In genomic region chrIII:2698740-2699139, ce11 we compare ENCODE assay signal across 3 worm cellular contexts.
A peak's percentile ranks its signal among the peaks of the same experiment; 100 is the strongest.
TF ChIP-seq lines count a peak whose summit lies in the region.

Gene slc-30A9 (minus strand): TSS chrIII:2698817.

TF ChIP-seq in whole organism, L1 larva, 84 proteins besides CTCF, POLR2A, EP300 and RAD21 (continued from another document):
- no peak for TF ChIP-seq mab-9 (GFP tag; IDR thresholded peaks at IDR 0.05; lab: Robert Waterston, UW)
- TF ChIP-seq F16B12.6 (tag; optimal IDR thresholded peaks at IDR 0.05; lab: Kevin White, UChicago) = peak; percentile 50
- peak; percentile 42 for TF ChIP-seq nhr-47 (tag; optimal IDR thresholded peaks at IDR 0.05; lab: Kevin White, UChicago)
- TF ChIP-seq mep-1 (tag; optimal IDR thresholded peaks at IDR 0.05; lab: Kevin White, UChicago) = peak; percentile 76
- no peak for TF ChIP-seq nhr-19 (GFP tag; conservative IDR thresholded peaks at IDR 0.05; lab: Robert Waterston, UW)
- no peak for TF ChIP-seq pqm-1 (tag; optimal IDR thresholded peaks at IDR 0.05; lab: Kevin White, UChicago)
- no peak for TF ChIP-seq nhr-12 (tag; optimal IDR thresholded peaks at IDR 0.05; lab: Kevin White, UChicago)
- no peak for TF ChIP-seq elt-2 (tag; optimal IDR thresholded peaks at IDR 0.05; lab: Kevin White, UChicago)
- TF ChIP-seq irx-1 (tag; optimal IDR thresholded peaks at IDR 0.05; lab: Kevin White, UChicago) = no peak
- TF ChIP-seq lin-35 (GFP tag; optimal IDR thresholded peaks at IDR 0.05; lab: Kevin White, UChicago) = peak; percentile 35 to 50
- TF ChIP-seq unc-86 (tag; optimal IDR thresholded peaks at IDR 0.05; lab: Kevin White, UChicago) = peak; percentile 27
- no peak for TF ChIP-seq grh-1 (GFP tag; IDR thresholded peaks at IDR 0.05; lab: Robert Waterston, UW)
- peak; percentile 19 for TF ChIP-seq nhr-20 (tag; optimal IDR thresholded peaks at IDR 0.05; lab: Kevin White, UChicago)
- TF ChIP-seq mdl-1 (tag; optimal IDR thresholded peaks at IDR 0.05; lab: Kevin White, UChicago) = no peak
- TF ChIP-seq ztf-11 (tag; optimal IDR thresholded peaks at IDR 0.05; lab: Kevin White, UChicago) = no peak
- peak; percentile 33 for TF ChIP-seq C16A3.4 (tag; optimal IDR thresholded peaks at IDR 0.05; lab: Kevin White, UChicago)
- TF ChIP-seq lin-13 (GFP tag; optimal IDR thresholded peaks at IDR 0.05; lab: Kevin White, UChicago) = peak; percentile 35
- TF ChIP-seq dpl-1 (GFP tag; optimal IDR thresholded peaks at IDR 0.05; lab: Kevin White, UChicago) = peak; percentile 11 to 61 (median 28)
- TF ChIP-seq tbx-2 (tag; optimal IDR thresholded peaks at IDR 0.05; lab: Kevin White, UChicago) = peak; percentile 15
- TF ChIP-seq elt-3 (tag; optimal IDR thresholded peaks at IDR 0.05; lab: Kevin White, UChicago) = peak in 1 of 6 experiments; percentile 0
- peak; percentile 57 for TF ChIP-seq snu-23 (GFP tag; optimal IDR thresholded peaks at IDR 0.05; lab: Kevin White, UChicago)
- peak; percentile 10; the same call in 1 of the 2 replicates for TF ChIP-seq isw-1 (GFP tag; IDR thresholded peaks at IDR 0.05; lab: Robert Waterston, UW)
- no peak for TF ChIP-seq pag-3 (tag; optimal IDR thresholded peaks at IDR 0.05; lab: Kevin White, UChicago; ENCODE audit: borderline replicate concordance, insufficient read depth)
- no peak for TF ChIP-seq ces-1 (GFP tag; optimal IDR thresholded peaks at IDR 0.05; lab: Kevin White, UChicago)
- TF ChIP-seq unc-30 (tag; optimal IDR thresholded peaks at IDR 0.05; lab: Kevin White, UChicago) = no peak
- peak; percentile 39 for TF ChIP-seq swsn-7 (tag; optimal IDR thresholded peaks at IDR 0.05; lab: Kevin White, UChicago)
- TF ChIP-seq blmp-1 (tag; optimal IDR thresholded peaks at IDR 0.05; lab: Kevin White, UChicago) = peak; percentile 39
- peak; percentile 59 for TF ChIP-seq lin-15B (tag; optimal IDR thresholded peaks at IDR 0.05; lab: Kevin White, UChicago)
- no peak for TF ChIP-seq ama-1 (optimal IDR thresholded peaks at IDR 0.05; lab: Kevin White, UChicago)
- TF ChIP-seq lsy-2 (tag; optimal IDR thresholded peaks at IDR 0.05; lab: Kevin White, UChicago) = peak; percentile 61 to 71

TF ChIP-seq in whole organism, L2 larva, 48 proteins besides CTCF, POLR2A, EP300 and RAD21 (continued from another document):
- TF ChIP-seq zag-1 (tag; optimal IDR thresholded peaks at IDR 0.05; lab: Kevin White, UChicago) = no peak
- no peak for TF ChIP-seq gmeb-1 (tag; optimal IDR thresholded peaks at IDR 0.05; lab: Kevin White, UChicago)
- TF ChIP-seq unc-55 (GFP tag; optimal IDR thresholded peaks at IDR 0.05; lab: Kevin White, UChicago) = peak; percentile 72
- no peak for TF ChIP-seq egl-27 (tag; optimal IDR thresholded peaks at IDR 0.05; lab: Kevin White, UChicago)
- no peak for TF ChIP-seq fos-1 (tag; optimal IDR thresholded peaks at IDR 0.05; lab: Kevin White, UChicago)
- no peak for TF ChIP-seq sma-3 (GFP tag; optimal IDR thresholded peaks at IDR 0.05; lab: Kevin White, UChicago)
- TF ChIP-seq lin-39 (tag; optimal IDR thresholded peaks at IDR 0.05; lab: Kevin White, UChicago) = no peak
- no peak for TF ChIP-seq unc-62 (GFP tag; optimal IDR thresholded peaks at IDR 0.05; lab: Kevin White, UChicago)
- TF ChIP-seq crh-2 (tag; optimal IDR thresholded peaks at IDR 0.05; lab: Kevin White, UChicago) = peak; percentile 23
- no peak for TF ChIP-seq nhr-77 (tag; optimal IDR thresholded peaks at IDR 0.05; lab: Kevin White, UChicago)
- no peak for TF ChIP-seq lin-11 (tag; optimal IDR thresholded peaks at IDR 0.05; lab: Kevin White, UChicago)
TF ChIP-seq in whole organism, L2 larva: peak in this region for 6.

TF ChIP-seq in whole organism, L4 larva, 104 proteins besides CTCF, POLR2A, EP300 and RAD21 (continued from another document):
- TF ChIP-seq unc-62 (GFP tag; optimal IDR thresholded peaks at IDR 0.05 in 1 of 2; lab: Kevin White, UChicago) (peak in 1 of 2 experiments; percentile 5), unc-62 (tag; optimal IDR thresholded peaks at IDR 0.05; lab: Kevin White, UChicago) (no peak), lin-13 (GFP tag; optimal IDR thresholded peaks at IDR 0.05; lab: Kevin White, UChicago) (no peak), dmd-9 (GFP tag; IDR thresholded peaks at IDR 0.05; lab: Robert Waterston, UW) (no peak), fkh-10 (GFP tag; optimal IDR thresholded peaks at IDR 0.05; lab: Kevin White, UChicago) (no peak), mdt-29 (GFP tag; IDR thresholded peaks at IDR 0.05; lab: Robert Waterston, UW) (no peak), Y5F2A.4 (GFP tag; optimal IDR thresholded peaks at IDR 0.05; lab: Kevin White, UChicago) (no peak), lsy-2 (tag; optimal IDR thresholded peaks at IDR 0.05; lab: Kevin White, UChicago) (peak in 1 of 2 experiments; percentile 59), daf-16 (GFP tag; optimal IDR thresholded peaks at IDR 0.05; lab: Kevin White, UChicago) (no peak), daf-16 (tag; optimal IDR thresholded peaks at IDR 0.05; lab: Kevin White, UChicago) (peak; percentile 18), dmd-6 (GFP tag; IDR thresholded peaks at IDR 0.05; lab: Robert Waterston, UW) (no peak)
TF ChIP-seq in whole organism, L4 larva: peak in this region for 8.
